Worm (Caenorhabditis elegans) whole organism, L4 larva: ENCODE data around the gene C10B5.1.

Source experiments
- F44E2.7 ChIP-seq: fragments of 200-800 bp; sonication (Bioruptor generic); IDR thresholded peaks from 2 replicates; pipeline ENCODE4 v2.1.2; 2022; ENCODE audit warnings: missing genetic modification characterization, missing compliant biosample characterization
- F49E8.2 ChIP-seq: sonication (generic microtip); optimal IDR thresholded peaks from 2 replicates; lab custom pipeline; 2016; ENCODE audit warnings: missing compliant biosample characterization, mild to moderate bottlenecking, missing genetic modification characterization, borderline replicate concordance
- R02D3.7 ChIP-seq: fragments of 150-350 bp; sonication (generic microtip); optimal IDR thresholded peaks from 3 replicates; lab custom pipeline; 2014; ENCODE audit warnings: missing biosample characterization, missing genetic modification characterization
- ZK337.2 ChIP-seq: fragments of 200-800 bp; sonication (Bioruptor generic); IDR thresholded peaks from 2 replicates; pipeline ENCODE4 v1.3.6; 2022; ENCODE audit warnings: missing genetic modification reagents, missing genetic modification characterization, missing compliant biosample characterization
- aha-1 ChIP-seq: fragments of 150-350 bp; peaks from one replicate; lab custom pipeline; 2014; ENCODE audit warnings: missing biosample characterization, missing genetic modification characterization
- ama-1 ChIP-seq: fragments of 150-350 bp; optimal IDR thresholded peaks from 2 replicates; lab custom pipeline; 2014; ENCODE audit warnings: inconsistent platforms, mixed read lengths
- arid-1 ChIP-seq: fragments of 200-800 bp; sonication (Bioruptor generic); conservative IDR thresholded peaks from 2 replicates; pipeline ENCODE4 v1.3.6; 2022; ENCODE audit warnings: missing genetic modification reagents, missing genetic modification characterization, missing compliant biosample characterization
- attf-4 ChIP-seq: sonication (generic microtip); optimal IDR thresholded peaks from 3 replicates; lab custom pipeline; 2017; ENCODE audit warnings: missing biosample characterization, missing genetic modification characterization
- ceh-28 ChIP-seq: fragments of 150-350 bp; optimal IDR thresholded peaks from 2 replicates; lab custom pipeline; 2014; ENCODE audit warnings: missing biosample characterization, missing genetic modification reagents, missing genetic modification characterization
- ceh-44 ChIP-seq: fragments of 200-800 bp; sonication (Bioruptor generic); IDR thresholded peaks from 2 replicates; pipeline ENCODE4 v1.3.6; 2022; ENCODE audit warnings: missing genetic modification reagents, missing genetic modification characterization, missing compliant biosample characterization
- daf-16 ChIP-seq, 3 experiments: sonication (generic microtip); optimal IDR thresholded peaks; 2 replicates each; lab custom pipeline; 2016 to 2017; ENCODE audit warnings: missing genetic modification characterization in 3 of 3, missing genetic modification reagents in 3 of 3, mild to moderate bottlenecking in 2 of 3, missing compliant biosample characterization in 2 of 3, missing biosample characterization in 1 of 3, moderate library complexity in 1 of 3
- dmd-8 ChIP-seq: fragments of 200-800 bp; sonication (Bioruptor generic); IDR thresholded peaks from 2 replicates; pipeline ENCODE4 v1.3.6; 2022; ENCODE audit warnings: missing genetic modification characterization, missing compliant biosample characterization
- dve-1 ChIP-seq: sonication (generic microtip); optimal IDR thresholded peaks from 2 replicates; lab custom pipeline; 2017; ENCODE audit warnings: antibody characterized with exemption, mild to moderate bottlenecking, missing genetic modification characterization, missing compliant biosample characterization; ENCODE audit not compliant: insufficient read depth
- egl-27 ChIP-seq: sonication (generic microtip); optimal IDR thresholded peaks from 3 replicates; lab custom pipeline; 2017; ENCODE audit warnings: missing biosample characterization, missing genetic modification reagents, missing genetic modification characterization
- gei-8 ChIP-seq: fragments of 200-800 bp; sonication (Bioruptor generic); optimal IDR thresholded peaks from 2 replicates; lab custom pipeline; 2018; ENCODE audit warnings: mild to moderate bottlenecking, missing genetic modification characterization, missing compliant biosample characterization
- hlh-11 ChIP-seq: fragments of 200-800 bp; sonication (Bioruptor generic); optimal IDR thresholded peaks from 2 replicates; lab custom pipeline; 2018; ENCODE audit warnings: mild to moderate bottlenecking, missing genetic modification characterization, missing compliant biosample characterization
- lin-38 ChIP-seq: fragments of 200-800 bp; sonication (Bioruptor generic); IDR thresholded peaks from 2 replicates; pipeline ENCODE4 v1.3.6; 2022; ENCODE audit warnings: missing genetic modification reagents, missing genetic modification characterization, missing compliant biosample characterization
- madf-9 ChIP-seq: fragments of 200-800 bp; sonication (Bioruptor generic); conservative IDR thresholded peaks from 2 replicates; pipeline ENCODE4 v1.3.6; 2022; ENCODE audit warnings: missing genetic modification reagents, missing genetic modification characterization, missing compliant biosample characterization
- mdt-29 ChIP-seq: fragments of 200-800 bp; sonication (Bioruptor generic); IDR thresholded peaks from 2 replicates; pipeline ENCODE4 v1.3.6; 2022; ENCODE audit warnings: missing genetic modification reagents, missing genetic modification characterization, missing compliant biosample characterization
- nhr-10 ChIP-seq: fragments of 150-350 bp; optimal IDR thresholded peaks from 2 replicates; lab custom pipeline; 2014; ENCODE audit warnings: missing biosample characterization, missing genetic modification characterization
- nhr-11 ChIP-seq: fragments of 150-350 bp; optimal IDR thresholded peaks from 2 replicates; lab custom pipeline; 2014; ENCODE audit warnings: missing biosample characterization, missing genetic modification characterization
- nhr-237 ChIP-seq: sonication (generic microtip); optimal IDR thresholded peaks from 2 replicates; lab custom pipeline; 2017; ENCODE audit warnings: missing biosample characterization, missing genetic modification characterization
- nhr-25 ChIP-seq: sonication (generic microtip); optimal IDR thresholded peaks from 2 replicates; lab custom pipeline; 2017; ENCODE audit warnings: missing genetic modification characterization, mild to moderate bottlenecking, missing compliant biosample characterization, antibody characterized with exemption, moderate library complexity, borderline replicate concordance; ENCODE audit not compliant: insufficient read depth
- nhr-41 ChIP-seq: fragments of 200-800 bp; sonication (Bioruptor generic); IDR thresholded peaks from 2 replicates; pipeline ENCODE4 v1.3.6; 2022; ENCODE audit warnings: missing genetic modification reagents, missing genetic modification characterization, missing compliant biosample characterization
- nhr-48 ChIP-seq: sonication (generic microtip); optimal IDR thresholded peaks from 2 replicates; lab custom pipeline; 2016; ENCODE audit warnings: mild to moderate bottlenecking, missing genetic modification characterization, missing compliant biosample characterization
- sdz-12 ChIP-seq: fragments of 200-800 bp; sonication (Bioruptor generic); optimal IDR thresholded peaks from 2 replicates; lab custom pipeline; 2018; ENCODE audit warnings: mild to moderate bottlenecking, missing genetic modification characterization, missing compliant biosample characterization
- spr-1 ChIP-seq: sonication (generic microtip); optimal IDR thresholded peaks from 2 replicates; lab custom pipeline; 2016; ENCODE audit warnings: mild to moderate bottlenecking, missing genetic modification characterization, missing compliant biosample characterization
- tag-97 ChIP-seq: fragments of 200-800 bp; sonication (Bioruptor generic); IDR thresholded peaks from 2 replicates; pipeline ENCODE4 v1.3.6; 2022; ENCODE audit warnings: missing genetic modification characterization, missing compliant biosample characterization
- tra-1 ChIP-seq: fragments of 200-800 bp; sonication (Bioruptor generic); IDR thresholded peaks from 2 replicates; pipeline ENCODE4 v1.3.6; 2022; ENCODE audit warnings: missing genetic modification reagents, missing genetic modification characterization, missing compliant biosample characterization
- unc-62 ChIP-seq, 3 experiments: fragments of 150-350 bp in 1 of 3; sonication (generic microtip); optimal IDR thresholded peaks in 2 of 3; peaks in 1 of 3; 1 replicate in 1 of 3; 2 replicates in 2 of 3; lab custom pipeline; 2014 to 2017; ENCODE audit warnings: missing biosample characterization in 3 of 3, missing genetic modification characterization in 3 of 3, missing genetic modification reagents in 3 of 3, missing genotype in 1 of 3
- zfp-2 ChIP-seq: sonication (generic microtip); optimal IDR thresholded peaks from 2 replicates; lab custom pipeline; 2016; ENCODE audit warnings: mild to moderate bottlenecking, missing genetic modification characterization, missing compliant biosample characterization
- zfp-3 ChIP-seq: fragments of 200-800 bp; sonication (Bioruptor generic); conservative IDR thresholded peaks from 2 replicates; pipeline ENCODE4 v1.3.6; 2022; ENCODE audit warnings: missing genetic modification reagents, missing genetic modification characterization, missing compliant biosample characterization
- zip-2 ChIP-seq: fragments of 150-350 bp; optimal IDR thresholded peaks from 2 replicates; lab custom pipeline; 2014; ENCODE audit warnings: missing biosample characterization, missing genetic modification characterization
- ztf-11 ChIP-seq: fragments of 150-350 bp; optimal IDR thresholded peaks from 2 replicates; lab custom pipeline; 2014; ENCODE audit warnings: missing biosample characterization, missing genetic modification characterization

The C10B5.1 gene

ce11 chrV:8552460-8552859, 28.6 kb upstream of the C10B5.1 start, which contains the start of gene acr-15:
acr-15 (plus strand) TSS chrV:8552695.
- TF ChIP-seq tag-97 (GFP tag; lab: Robert Waterston, UW): no peak
- TF ChIP-seq nhr-11 (tag; lab: Kevin White, UChicago): peak; percentile 14
- no peak for TF ChIP-seq mdt-29 (GFP tag; lab: Robert Waterston, UW)
- TF ChIP-seq ceh-44: no peak

- TF ChIP-seq nhr-237 (tag; lab: Kevin White, UChicago) (no peak), zfp-2 (tag; lab: Kevin White, UChicago) (no peak), ztf-11 (no peak), gei-8 (GFP tag; lab: Kevin White, UChicago) (no peak), ama-1 (lab: Kevin White, UChicago) (no peak), zip-2 (tag; lab: Kevin White, UChicago) (no peak), tra-1 (GFP tag; lab: Robert Waterston, UW) (no peak), nhr-41 (GFP tag; lab: Robert Waterston, UW) (no peak), arid-1 (GFP tag; lab: Robert Waterston, UW) (no peak), F49E8.2 (no peak), daf-16 (GFP tag; optimal IDR thresholded peaks at IDR 0.05; lab: Kevin White, UChicago) (no peak), daf-16 (tag; optimal IDR thresholded peaks at IDR 0.05; lab: Kevin White, UChicago) (no peak), nhr-10 (tag; lab: Kevin White, UChicago) (no peak), nhr-25 (no peak), nhr-48 (no peak), R02D3.7 (no peak), ceh-28 (tag; lab: Kevin White, UChicago) (no peak), dve-1 (no peak), sdz-12 (GFP tag; lab: Kevin White, UChicago) (no peak), madf-9 (GFP tag; lab: Robert Waterston, UW) (no peak)
These were observed 25.1 kb upstream of the C10B5.1 start for ce11 chrV:8555955-8556354.

- no peak for TF ChIP-seq dmd-8 (GFP tag; lab: Robert Waterston, UW)
- TF ChIP-seq F44E2.7 (GFP tag; lab: Robert Waterston, UW): no peak
- TF ChIP-seq lin-38: no peak
- no peak for TF ChIP-seq zfp-3 (GFP tag; lab: Robert Waterston, UW)
- TF ChIP-seq aha-1 (tag; lab: Kevin White, UChicago): no peak
- no peak for TF ChIP-seq F49E8.2
- no peak for TF ChIP-seq spr-1
- TF ChIP-seq egl-27 (tag; lab: Kevin White, UChicago): no peak
- no peak for TF ChIP-seq ZK337.2 (GFP tag; lab: Robert Waterston, UW)
- no peak for TF ChIP-seq attf-4 (tag; lab: Kevin White, UChicago)
These were observed 20.1 kb upstream of the C10B5.1 start, which contains the start of gene acr-16 for ce11 chrV:8560916-8561315. acr-16 (plus strand) TSS chrV:8561216.

- TF ChIP-seq lin-38 (peak; percentile 5; the same call in 1 of the 2 replicates), hlh-11 (tag; lab: Kevin White, UChicago) (no peak)
- TF ChIP-seq, all 104 proteins: peak for 1
These were observed 16.0 kb upstream of the C10B5.1 start, which contains the start of gene F25G6.8 for ce11 chrV:8565075-8565474. F25G6.8 (minus strand) TSS chrV:8565175.

- TF ChIP-seq unc-62 (GFP tag; optimal IDR thresholded peaks at IDR 0.05 in 1 of 2; lab: Kevin White, UChicago) (peak in 1 of 2 experiments; percentile 91), unc-62 (tag; optimal IDR thresholded peaks at IDR 0.05; lab: Kevin White, UChicago) (no peak), zfp-2 (tag; lab: Kevin White, UChicago) (no peak)
These were observed 11.9 kb upstream of the C10B5.1 start for ce11 chrV:8569172-8569571.
